Worm (Caenorhabditis elegans): ENCODE data around the gene srt-65.

- TF ChIP-seq ztf-11 (tag; optimal IDR thresholded peaks at IDR 0.05) (no peak), tbx-2 (tag; optimal IDR thresholded peaks at IDR 0.05) (no peak), vab-15 (tag; optimal IDR thresholded peaks at IDR 0.05) (no peak), nhr-11 (tag; optimal IDR thresholded peaks at IDR 0.05) (no peak), ama-1 (optimal IDR thresholded peaks at IDR 0.05) (no peak)
These were observed 8.9 kb upstream of the srt-65 start, which contains the start of gene C03A7.2 for ce11 chrV:5181612-5182011.
